Fruit fly (Drosophila melanogaster): ENCODE measurements around the gene Rcd4.

Rcd4 gene

dm6 chr2L:8417562-8417961 is 34.9 kb downstream of the Rcd4 start:
- TF ChIP-seq CG2120 (GFP tag; optimal IDR thresholded peaks at IDR 0.05) (no peak), CG2199 (GFP tag; IDR thresholded peaks at IDR 0.05) (0 out of 3 replicates have a peak, but pooled peaks have one; percentile 8)

dm6 chr2L:8418113-8418885 is 35.6 kb downstream of the Rcd4 start:
- peak; percentile 88 for TF ChIP-seq twi (tag; optimal IDR thresholded peaks at IDR 0.05)
- TF ChIP-seq CG6254 (GFP tag; optimal IDR thresholded peaks at IDR 0.05), result no peak
- no peak for TF ChIP-seq CG12236 (GFP tag; optimal IDR thresholded peaks at IDR 0.05)
- no peak for TF ChIP-seq sr (GFP tag; IDR thresholded peaks at IDR 0.05)
- TF ChIP-seq abd-A (tag; optimal IDR thresholded peaks at IDR 0.05), result peak; percentile 33
- TF ChIP-seq Drgx (GFP tag; IDR thresholded peaks at IDR 0.05), result 0 out of 2 replicates have a peak, but pooled peaks have one; percentile 24
- peak; percentile 85 for TF ChIP-seq sd (tag; optimal IDR thresholded peaks at IDR 0.05)
- TF ChIP-seq CG34422 (GFP tag; IDR thresholded peaks at IDR 0.05), result no peak
- TF ChIP-seq Dip2 (GFP tag; IDR thresholded peaks at IDR 0.05), result no peak
- TF ChIP-seq pan (optimal IDR thresholded peaks at IDR 0.05), result no peak
- TF ChIP-seq pan (GFP tag; optimal IDR thresholded peaks at IDR 0.05 in 1 of 2, IDR thresholded peaks at IDR 0.05 in 1 of 2), result no peak
- no peak for TF ChIP-seq CG7271 (tag; optimal IDR thresholded peaks at IDR 0.05)
- peak; percentile 51 for TF ChIP-seq CG5180 (GFP tag; optimal IDR thresholded peaks at IDR 0.05)
- TF ChIP-seq ewg (GFP tag; optimal IDR thresholded peaks at IDR 0.05), result no peak
- peak; percentile 65 for TF ChIP-seq Med (GFP tag)
- TF ChIP-seq nom (GFP tag; optimal IDR thresholded peaks at IDR 0.05), result peak; percentile 83
- TF ChIP-seq Hand (GFP tag; optimal IDR thresholded peaks at IDR 0.05), result no peak
- TF ChIP-seq yki (optimal IDR thresholded peaks at IDR 0.05), result no peak
- no peak for TF ChIP-seq CG2129 (GFP tag; IDR thresholded peaks at IDR 0.05; ENCODE audit: partially characterized antibody)
- TF ChIP-seq Ssrp (tag; optimal IDR thresholded peaks at IDR 0.05), result no peak
- peak; percentile 82 for TF ChIP-seq z (GFP tag; IDR thresholded peaks at IDR 0.05)

dm6 chr2L:8419382-8419940 is 36.8 kb downstream of the Rcd4 start:
- TF ChIP-seq CG4404 (GFP tag; IDR thresholded peaks at IDR 0.05) (no peak), ewg (GFP tag; optimal IDR thresholded peaks at IDR 0.05) (no peak), Adf1 (GFP tag; IDR thresholded peaks at IDR 0.05) (peak; percentile 87), ase (GFP tag; IDR thresholded peaks at IDR 0.05) (no peak), CG4854 (GFP tag; optimal IDR thresholded peaks at IDR 0.05) (no peak), Fer3 (tag; optimal IDR thresholded peaks at IDR 0.05) (no peak), emc (GFP tag; optimal IDR thresholded peaks at IDR 0.05) (no peak), cg (GFP tag; optimal IDR thresholded peaks at IDR 0.05) (peak; percentile 68), ara (GFP tag; IDR thresholded peaks at IDR 0.05) (no peak), seq (GFP tag; IDR thresholded peaks at IDR 0.05) (no peak), pnt (GFP tag; optimal IDR thresholded peaks at IDR 0.05) (no peak), Blimp-1 (GFP tag; optimal IDR thresholded peaks at IDR 0.05) (no peak), CG4730 (GFP tag; IDR thresholded peaks at IDR 0.05) (no peak), CrebB (tag; optimal IDR thresholded peaks at IDR 0.05) (no peak), fd3F (GFP tag; optimal IDR thresholded peaks at IDR 0.05) (no peak), pros (GFP tag; optimal IDR thresholded peaks at IDR 0.05) (peak; percentile 77), CG15269 (tag; optimal IDR thresholded peaks at IDR 0.05) (no peak), maf-S (GFP tag; optimal IDR thresholded peaks at IDR 0.05) (no peak), chinmo (GFP tag; IDR thresholded peaks at IDR 0.05; ENCODE audit: partially characterized antibody) (0 out of 4 replicates have a peak, but pooled peaks have one; percentile 47), sens-2 (GFP tag; IDR thresholded peaks at IDR 0.05) (no peak), twi (tag; optimal IDR thresholded peaks at IDR 0.05) (peak; percentile 49), lmd (GFP tag; IDR thresholded peaks at IDR 0.05) (no peak), gcm2 (GFP tag; optimal IDR thresholded peaks at IDR 0.05) (no peak), pzg (GFP tag; optimal IDR thresholded peaks at IDR 0.05) (no peak), pho (GFP tag; optimal IDR thresholded peaks at IDR 0.05) (no peak), Ets65A (GFP tag) (no peak), CG17361 (GFP tag; IDR thresholded peaks at IDR 0.05) (no peak)

Data from whole organism, embryonic.